Worm (Caenorhabditis elegans) whole organism, mixed stage, embryonic: Measurements from ENCODE around the gene W05E10.1.
A peak's percentile ranks its signal among the peaks of the same experiment; 100 is the strongest.

ENCODE experiments used
- M03D4.4 ChIP-seq: sonication (generic microtip); optimal IDR thresholded peaks from 2 replicates; lab custom pipeline; 2017; ENCODE audit warnings: mild to moderate bottlenecking, missing genetic modification characterization, missing compliant biosample characterization
- bed-3 ChIP-seq: fragments of 200-800 bp; sonication (Bioruptor generic); optimal IDR thresholded peaks from 3 replicates; lab custom pipeline; 2018; ENCODE audit warnings: mild to moderate bottlenecking, missing genetic modification characterization, moderate library complexity, missing compliant biosample characterization
- blmp-1 ChIP-seq: fragments of 150-350 bp; optimal IDR thresholded peaks from 2 replicates; lab custom pipeline; 2014; ENCODE audit warnings: missing biosample characterization, missing genetic modification characterization
- ceh-39 ChIP-seq: fragments of 150-350 bp; optimal IDR thresholded peaks from 2 replicates; lab custom pipeline; 2014; ENCODE audit warnings: missing biosample characterization, missing genetic modification characterization
- ceh-43 ChIP-seq: fragments of 200-800 bp; sonication (Bioruptor generic); optimal IDR thresholded peaks from 2 replicates; lab custom pipeline; 2018; ENCODE audit warnings: mild to moderate bottlenecking, missing genetic modification characterization, moderate library complexity, missing compliant biosample characterization
- ceh-83 ChIP-seq: fragments of 200-800 bp; sonication (Bioruptor generic); optimal IDR thresholded peaks from 2 replicates; lab custom pipeline; 2018; ENCODE audit warnings: mild to moderate bottlenecking, missing genetic modification characterization, missing compliant biosample characterization
- ces-1 ChIP-seq: fragments of 150-350 bp; optimal IDR thresholded peaks from 2 replicates; lab custom pipeline; 2014; ENCODE audit warnings: missing biosample characterization, missing genetic modification reagents, missing genetic modification characterization
- drap-1 ChIP-seq: fragments of 200-800 bp; sonication (Bioruptor generic); optimal IDR thresholded peaks from 3 replicates; lab custom pipeline; 2018; ENCODE audit warnings: mild to moderate bottlenecking, missing genetic modification characterization, missing compliant biosample characterization
- elt-1 ChIP-seq: sonication (generic microtip); optimal IDR thresholded peaks from 2 replicates; lab custom pipeline; 2017; ENCODE audit warnings: missing genetic modification characterization, mild to moderate bottlenecking, missing compliant biosample characterization, antibody characterized with exemption, moderate library complexity, borderline replicate concordance; ENCODE audit not compliant: insufficient read depth
- elt-3 ChIP-seq: fragments of 150-350 bp; optimal IDR thresholded peaks from 2 replicates; lab custom pipeline; 2014; ENCODE audit warnings: missing biosample characterization, missing genetic modification characterization
- flh-1 ChIP-seq: fragments of 200-800 bp; sonication (Bioruptor generic); optimal IDR thresholded peaks from 2 replicates; lab custom pipeline; 2018; ENCODE audit warnings: mild to moderate bottlenecking, missing genetic modification characterization, moderate library complexity, missing compliant biosample characterization
- ham-2 ChIP-seq: fragments of 200-800 bp; sonication (Bioruptor generic); optimal IDR thresholded peaks from 2 replicates; lab custom pipeline; 2018; ENCODE audit warnings: mild to moderate bottlenecking, missing genetic modification characterization, missing compliant biosample characterization
- hlh-1 ChIP-seq: fragments of 150-350 bp; optimal IDR thresholded peaks from 2 replicates; lab custom pipeline; 2014; ENCODE audit warnings: missing biosample characterization, missing genetic modification reagents, missing genetic modification characterization
- lin-13 ChIP-seq: fragments of 150-350 bp; optimal IDR thresholded peaks from 2 replicates; lab custom pipeline; 2014; ENCODE audit warnings: missing biosample characterization, missing genetic modification characterization
- lsy-2 ChIP-seq: fragments of 150-350 bp; optimal IDR thresholded peaks from 2 replicates; lab custom pipeline; 2014; ENCODE audit warnings: missing biosample characterization, missing genetic modification characterization
- mab-5 ChIP-seq: fragments of 150-350 bp; optimal IDR thresholded peaks from 2 replicates; lab custom pipeline; 2014; ENCODE audit warnings: missing biosample characterization, missing genetic modification characterization
- mep-1 ChIP-seq: fragments of 150-350 bp; optimal IDR thresholded peaks from 2 replicates; lab custom pipeline; 2017; ENCODE audit warnings: missing biosample characterization, missing genetic modification reagents, missing genetic modification characterization, inconsistent platforms
- mls-2 ChIP-seq: sonication (generic microtip); optimal IDR thresholded peaks from 2 replicates; lab custom pipeline; 2016; ENCODE audit warnings: mild to moderate bottlenecking, missing genetic modification characterization, moderate library complexity, missing compliant biosample characterization
- nhr-12 ChIP-seq: fragments of 150-350 bp; optimal IDR thresholded peaks from 2 replicates; lab custom pipeline; 2014; ENCODE audit warnings: missing biosample characterization, missing genetic modification characterization
- nhr-2 ChIP-seq: fragments of 150-350 bp; optimal IDR thresholded peaks from 2 replicates; lab custom pipeline; 2014; ENCODE audit warnings: missing biosample characterization, missing genetic modification characterization
- nhr-237 ChIP-seq: fragments of 150-350 bp; optimal IDR thresholded peaks from 2 replicates; lab custom pipeline; 2014; ENCODE audit warnings: missing biosample characterization, missing genetic modification characterization
- nhr-28 ChIP-seq: fragments of 150-350 bp; optimal IDR thresholded peaks from 2 replicates; lab custom pipeline; 2014; ENCODE audit warnings: missing biosample characterization, missing genetic modification characterization
- nhr-76 ChIP-seq: sonication (generic microtip); optimal IDR thresholded peaks from 2 replicates; lab custom pipeline; 2017; ENCODE audit warnings: missing biosample characterization, missing genetic modification characterization
- pha-4 ChIP-seq: fragments of 150-350 bp; optimal IDR thresholded peaks from 2 replicates; lab custom pipeline; 2018; ENCODE audit warnings: missing biosample characterization, missing genetic modification reagents, missing genetic modification characterization
- sem-2 ChIP-seq: fragments of 200-800 bp; sonication (Bioruptor generic); optimal IDR thresholded peaks from 2 replicates; lab custom pipeline; 2018; ENCODE audit warnings: mild to moderate bottlenecking, missing genetic modification characterization, missing compliant biosample characterization
- snpc-4 ChIP-seq: fragments of 150-350 bp; optimal IDR thresholded peaks from 2 replicates; lab custom pipeline; 2014; ENCODE audit warnings: missing biosample characterization, missing genetic modification characterization
- sptf-1 ChIP-seq: sonication (generic microtip); optimal IDR thresholded peaks from 2 replicates; lab custom pipeline; 2017; ENCODE audit warnings: mild to moderate bottlenecking, missing genetic modification characterization, moderate library complexity, missing compliant biosample characterization
- tbx-8 ChIP-seq: fragments of 200-800 bp; sonication (Bioruptor generic); optimal IDR thresholded peaks from 2 replicates; lab custom pipeline; 2018; ENCODE audit warnings: mild to moderate bottlenecking, missing genetic modification characterization, moderate library complexity, missing compliant biosample characterization
- unc-120 ChIP-seq: sonication (generic microtip); optimal IDR thresholded peaks from 2 replicates; lab custom pipeline; 2017; ENCODE audit warnings: missing genetic modification characterization, missing compliant biosample characterization; ENCODE audit not compliant: poor library complexity, severe bottlenecking
- unc-39 ChIP-seq: fragments of 150-350 bp; optimal IDR thresholded peaks from 2 replicates; lab custom pipeline; 2014; ENCODE audit warnings: missing biosample characterization, missing genetic modification characterization
- unc-62 ChIP-seq: fragments of 150-350 bp; optimal IDR thresholded peaks from 2 replicates; lab custom pipeline; 2014; ENCODE audit warnings: missing biosample characterization, missing genetic modification reagents, missing genetic modification characterization
- zip-8 ChIP-seq: fragments of 150-350 bp; optimal IDR thresholded peaks from 2 replicates; lab custom pipeline; 2014; ENCODE audit warnings: missing biosample characterization, missing genetic modification characterization
- ztf-11 ChIP-seq: fragments of 150-350 bp; optimal IDR thresholded peaks from 2 replicates; lab custom pipeline; 2014; ENCODE audit warnings: missing biosample characterization, missing genetic modification characterization

W05E10.1 gene

DNA sequence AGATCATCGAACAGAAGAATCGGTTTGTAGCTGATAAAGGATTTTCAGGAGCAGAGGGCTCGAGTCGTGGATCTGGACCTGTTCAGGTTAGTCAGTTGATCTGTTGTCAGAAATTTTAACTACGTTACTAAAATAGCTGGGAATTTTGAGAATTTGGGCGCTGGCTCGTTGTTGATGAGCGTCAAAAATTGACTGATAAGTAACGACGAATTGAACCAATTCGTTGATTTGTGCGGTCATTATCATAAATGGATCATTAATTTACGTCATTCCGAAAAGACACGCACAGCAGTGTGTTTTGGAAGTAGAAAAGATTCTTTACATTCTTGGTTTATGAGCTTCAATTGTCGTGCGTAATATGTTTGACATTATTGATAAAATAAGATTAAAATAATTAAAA, 43.7 kb downstream of the W05E10.1 start:
- no peak for TF ChIP-seq mab-5
- TF ChIP-seq ces-1 (GFP tag; lab: Kevin White, UChicago), result no peak
- no peak for TF ChIP-seq ztf-11
- TF ChIP-seq blmp-1 (tag; lab: Kevin White, UChicago), result no peak
- no peak for TF ChIP-seq pha-4 (tag; lab: Kevin White, UChicago)
- no peak for TF ChIP-seq snpc-4
- TF ChIP-seq zip-8 (tag; lab: Kevin White, UChicago), result no peak
- no peak for TF ChIP-seq lsy-2 (tag; lab: Kevin White, UChicago)
- no peak for TF ChIP-seq ham-2
- TF ChIP-seq hlh-1 (tag; lab: Kevin White, UChicago), result no peak

DNA sequence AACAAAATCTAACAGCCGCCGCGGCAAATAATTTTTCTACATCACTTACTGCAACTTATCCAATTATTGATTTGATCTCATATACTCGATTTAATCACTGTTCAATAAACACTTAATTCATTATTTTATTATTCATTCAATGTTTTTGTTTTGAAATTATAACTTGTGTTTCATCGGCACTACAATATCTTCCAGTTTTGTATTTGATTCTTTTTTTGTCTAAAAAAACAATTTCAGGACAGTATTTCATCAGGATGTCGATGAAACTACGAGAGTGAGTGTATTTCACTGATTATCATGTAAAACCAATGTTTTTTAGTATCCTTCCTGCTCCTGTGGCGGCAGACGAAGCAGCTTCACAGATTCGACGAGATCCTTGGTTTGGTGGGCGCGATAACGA, 46.2 kb downstream of the W05E10.1 start, which contains the start of gene skp-1:
Gene skp-1, plus strand, starts transcription at position 238 of the 400 bp plus-strand sequence.
- TF ChIP-seq mep-1 (tag; lab: Kevin White, UChicago), result no peak
- no peak for TF ChIP-seq lsy-2 (tag; lab: Kevin White, UChicago)
- no peak for TF ChIP-seq unc-62 (GFP tag; lab: Kevin White, UChicago)
- TF ChIP-seq bed-3 (GFP tag; lab: Kevin White, UChicago), result no peak
- TF ChIP-seq nhr-12, result no peak
- TF ChIP-seq sptf-1 (tag; lab: Kevin White, UChicago), result no peak
- TF ChIP-seq drap-1 (GFP tag; lab: Kevin White, UChicago), result no peak
- no peak for TF ChIP-seq ztf-11
- no peak for TF ChIP-seq lin-13 (tag; lab: Kevin White, UChicago)
- TF ChIP-seq ces-1 (GFP tag; lab: Kevin White, UChicago), result no peak
- no peak for TF ChIP-seq ceh-43 (GFP tag; lab: Kevin White, UChicago)
- no peak for TF ChIP-seq nhr-76 (tag; lab: Kevin White, UChicago)
- TF ChIP-seq pha-4 (tag; lab: Kevin White, UChicago), result no peak
- TF ChIP-seq mab-5, result no peak
- no peak for TF ChIP-seq blmp-1 (tag; lab: Kevin White, UChicago)
- TF ChIP-seq sem-2 (GFP tag; lab: Kevin White, UChicago), result no peak
- no peak for TF ChIP-seq snpc-4
- TF ChIP-seq nhr-2, result no peak

ce11 chrV:11644166-11644565, 47.3 kb downstream of the W05E10.1 start, which contains the start of gene bir-1:
Gene bir-1, plus strand, starts transcription at chrV:11644477.
- TF ChIP-seq nhr-2 (peak; percentile 26), mab-5 (no peak), pha-4 (tag; lab: Kevin White, UChicago) (no peak), snpc-4 (no peak), ceh-43 (GFP tag; lab: Kevin White, UChicago) (no peak), lin-13 (tag; lab: Kevin White, UChicago) (peak; percentile 14), tbx-8 (GFP tag; lab: Kevin White, UChicago) (no peak), nhr-12 (no peak), ces-1 (GFP tag; lab: Kevin White, UChicago) (peak; percentile 55), ceh-39 (tag; lab: Kevin White, UChicago) (peak; percentile 76), nhr-76 (tag; lab: Kevin White, UChicago) (no peak), mls-2 (tag; lab: Kevin White, UChicago) (no peak), elt-3 (tag; lab: Kevin White, UChicago) (no peak), M03D4.4 (tag; lab: Kevin White, UChicago) (no peak), elt-1 (no peak), zip-8 (tag; lab: Kevin White, UChicago) (no peak), mep-1 (tag; lab: Kevin White, UChicago) (peak; percentile 83), sptf-1 (tag; lab: Kevin White, UChicago) (no peak), lsy-2 (tag; lab: Kevin White, UChicago) (peak; percentile 51), hlh-1 (tag; lab: Kevin White, UChicago) (peak; percentile 57), unc-62 (GFP tag; lab: Kevin White, UChicago) (no peak), ham-2 (no peak), sem-2 (GFP tag; lab: Kevin White, UChicago) (no peak), unc-39 (tag; lab: Kevin White, UChicago) (no peak), ztf-11 (no peak), nhr-237 (tag; lab: Kevin White, UChicago) (peak; percentile 30), ceh-83 (GFP tag; lab: Kevin White, UChicago) (no peak), nhr-28 (no peak)

ce11 chrV:11641298-11641787, 50.1 kb downstream of the W05E10.1 start:
- TF ChIP-seq unc-120 (tag; lab: Kevin White, UChicago), result peak; percentile 48
- peak; percentile 0 for TF ChIP-seq mep-1 (tag; lab: Kevin White, UChicago)
- TF ChIP-seq ces-1 (GFP tag; lab: Kevin White, UChicago), result peak; percentile 96
- no peak for TF ChIP-seq pha-4 (tag; lab: Kevin White, UChicago)
- no peak for TF ChIP-seq elt-3 (tag; lab: Kevin White, UChicago)
- TF ChIP-seq mls-2 (tag; lab: Kevin White, UChicago), result peak; percentile 57
- peak; percentile 38 for TF ChIP-seq drap-1 (GFP tag; lab: Kevin White, UChicago)
- no peak for TF ChIP-seq flh-1 (GFP tag; lab: Kevin White, UChicago)
